Worm (Caenorhabditis elegans) whole organism, young adult: ENCODE results near the gene mtre-1.

Experiments used
- B0019.2 ChIP-seq: fragments of 200-800 bp; sonication (Bioruptor generic); conservative IDR thresholded peaks from 2 replicates; pipeline ENCODE4 v1.3.6; 2022; ENCODE audit warnings: missing genetic modification reagents, missing genetic modification characterization, missing compliant biosample characterization
- B0035.1 ChIP-seq: sonication (generic microtip); optimal IDR thresholded peaks from 2 replicates; lab custom pipeline; 2016; ENCODE audit warnings: missing genetic modification characterization, mild to moderate bottlenecking, missing compliant biosample characterization, missing genotype, missing genetic modification reagents
- B0261.1 ChIP-seq: sonication (generic microtip); optimal IDR thresholded peaks from 2 replicates; lab custom pipeline; 2016; ENCODE audit warnings: mild to moderate bottlenecking, missing genetic modification characterization, moderate library complexity, missing compliant biosample characterization
- B0336.3 ChIP-seq: fragments of 200-800 bp; sonication (Bioruptor generic); IDR thresholded peaks from 2 replicates; pipeline ENCODE4 v1.3.6; 2022; ENCODE audit warnings: missing genetic modification characterization, missing compliant biosample characterization
- F22D6.2 ChIP-seq: sonication (generic microtip); optimal IDR thresholded peaks from 2 replicates; lab custom pipeline; 2016; ENCODE audit warnings: mild to moderate bottlenecking, missing genetic modification characterization, missing compliant biosample characterization
- F23B12.7 ChIP-seq: sonication (generic microtip); optimal IDR thresholded peaks from 2 replicates; lab custom pipeline; 2017; ENCODE audit warnings: missing genetic modification characterization, mild to moderate bottlenecking, missing compliant biosample characterization, antibody characterized with exemption, moderate library complexity; ENCODE audit not compliant: insufficient read depth
- F37B4.10 ChIP-seq: fragments of 200-800 bp; sonication (Bioruptor generic); IDR thresholded peaks from 2 replicates; pipeline ENCODE4 v1.3.6; 2022; ENCODE audit warnings: missing genetic modification characterization, missing compliant biosample characterization
- F39B2.1 ChIP-seq: fragments of 200-800 bp; sonication (Bioruptor generic); IDR thresholded peaks from 2 replicates; pipeline ENCODE4 v1.3.6; 2022; ENCODE audit warnings: missing genetic modification reagents, missing genetic modification characterization, missing compliant biosample characterization
- F57A8.1 ChIP-seq: fragments of 200-800 bp; sonication (Bioruptor generic); optimal IDR thresholded peaks from 2 replicates; lab custom pipeline; 2018; ENCODE audit warnings: mild to moderate bottlenecking, missing genetic modification characterization, moderate library complexity, missing compliant biosample characterization
- K12H6.12 ChIP-seq: fragments of 200-800 bp; sonication (Bioruptor generic); optimal IDR thresholded peaks from 2 replicates; lab custom pipeline; 2018; ENCODE audit warnings: mild to moderate bottlenecking, missing genetic modification characterization, missing compliant biosample characterization
- T07F8.4 ChIP-seq: sonication (generic microtip); optimal IDR thresholded peaks from 2 replicates; lab custom pipeline; 2016; ENCODE audit warnings: mild to moderate bottlenecking, missing genetic modification characterization, moderate library complexity, missing compliant biosample characterization
- Y95B8A.8 ChIP-seq: fragments of 200-800 bp; sonication (Bioruptor generic); IDR thresholded peaks from 2 replicates; pipeline ENCODE4 v1.3.6; 2022; ENCODE audit warnings: missing genetic modification reagents, missing genetic modification characterization, missing compliant biosample characterization
- aptf-3 ChIP-seq: fragments of 200-800 bp; sonication (Bioruptor generic); IDR thresholded peaks from 2 replicates; pipeline ENCODE4 v1.3.6; 2022; ENCODE audit warnings: missing genetic modification characterization, missing compliant biosample characterization
- athp-1 ChIP-seq: sonication (generic microtip); optimal IDR thresholded peaks from 2 replicates; lab custom pipeline; 2017; ENCODE audit warnings: mild to moderate bottlenecking, missing genetic modification characterization, missing compliant biosample characterization
- attf-3 ChIP-seq: fragments of 200-800 bp; sonication (Bioruptor generic); conservative IDR thresholded peaks from 2 replicates; pipeline ENCODE4 v1.3.6; 2022; ENCODE audit warnings: missing genetic modification reagents, missing genetic modification characterization, missing compliant biosample characterization
- attf-6 ChIP-seq: fragments of 200-800 bp; sonication (Bioruptor generic); IDR thresholded peaks from 2 replicates; pipeline ENCODE4 v1.3.6; 2022; ENCODE audit warnings: missing genetic modification reagents, missing genetic modification characterization, missing compliant biosample characterization
- bed-2 ChIP-seq: fragments of 200-800 bp; sonication (Bioruptor generic); IDR thresholded peaks from 2 replicates; pipeline ENCODE4 v1.3.6; 2022; ENCODE audit warnings: missing genetic modification reagents, missing genetic modification characterization, missing compliant biosample characterization
- ceh-100 ChIP-seq: fragments of 200-800 bp; sonication (Bioruptor generic); IDR thresholded peaks from 2 replicates; pipeline ENCODE4 v1.3.6; 2022; ENCODE audit warnings: missing genetic modification reagents, missing genetic modification characterization, missing compliant biosample characterization
- ceh-79 ChIP-seq: sonication (generic microtip); optimal IDR thresholded peaks from 2 replicates; lab custom pipeline; 2017; ENCODE audit warnings: mild to moderate bottlenecking, missing genetic modification characterization, missing compliant biosample characterization
- chd-7 ChIP-seq: sonication (generic microtip); optimal IDR thresholded peaks from 2 replicates; lab custom pipeline; 2016; ENCODE audit warnings: mild to moderate bottlenecking, missing genetic modification characterization, moderate library complexity, missing compliant biosample characterization
- dpl-1 ChIP-seq: fragments of 150-350 bp; optimal IDR thresholded peaks from 2 replicates; lab custom pipeline; 2014; ENCODE audit warnings: missing biosample characterization, missing genetic modification reagents, missing genetic modification characterization
- egl-18 ChIP-seq: fragments of 200-800 bp; sonication (Bioruptor generic); IDR thresholded peaks from 2 replicates; pipeline ENCODE4 v1.3.6; 2022; ENCODE audit warnings: missing genetic modification reagents, missing genetic modification characterization, missing compliant biosample characterization
- hmg-1.2 ChIP-seq: fragments of 200-800 bp; sonication (Bioruptor generic); IDR thresholded peaks from 2 replicates; pipeline ENCODE4 v1.3.6; 2022; ENCODE audit warnings: missing genetic modification reagents, missing genetic modification characterization, missing compliant biosample characterization
- hrde-1 ChIP-seq: sonication (generic microtip); optimal IDR thresholded peaks from 2 replicates; lab custom pipeline; 2016; ENCODE audit warnings: missing genetic modification characterization, mild to moderate bottlenecking, missing compliant biosample characterization, moderate library complexity, missing genotype, missing genetic modification reagents, borderline replicate concordance
- hsf-1 ChIP-seq: fragments of 200-800 bp; sonication (Bioruptor generic); IDR thresholded peaks from 2 replicates; pipeline ENCODE4 v1.3.6; 2022; ENCODE audit warnings: missing genetic modification reagents, missing genetic modification characterization, missing compliant biosample characterization
- lag-1 ChIP-seq: fragments of 200-800 bp; sonication (Bioruptor generic); IDR thresholded peaks from 2 replicates; pipeline ENCODE4 v1.3.6; 2022; ENCODE audit warnings: missing genetic modification reagents, missing genetic modification characterization, missing compliant biosample characterization
- let-607 ChIP-seq, 2 experiments: fragments of 200-800 bp in 1 of 2; sonication (Bioruptor generic) in 1 of 2; sonication (generic microtip) in 1 of 2; optimal IDR thresholded peaks; 2 replicates each; lab custom pipeline; 2016 to 2018; ENCODE audit warnings: mild to moderate bottlenecking in 2 of 2, missing compliant biosample characterization in 2 of 2, missing genetic modification characterization in 2 of 2, moderate library complexity in 2 of 2, missing genotype in 1 of 2
- lin-40 ChIP-seq: sonication (generic microtip); optimal IDR thresholded peaks from 2 replicates; lab custom pipeline; 2016; ENCODE audit warnings: missing genetic modification characterization, mild to moderate bottlenecking, missing compliant biosample characterization, missing genotype, missing genetic modification reagents
- lir-1 ChIP-seq: fragments of 200-800 bp; sonication (Bioruptor generic); conservative IDR thresholded peaks from 2 replicates; pipeline ENCODE4 v1.3.6; 2022; ENCODE audit warnings: missing genetic modification reagents, missing genetic modification characterization, missing compliant biosample characterization
- lsl-1 ChIP-seq: fragments of 200-800 bp; sonication (Bioruptor generic); optimal IDR thresholded peaks from 2 replicates; lab custom pipeline; 2018; ENCODE audit warnings: mild to moderate bottlenecking, missing genetic modification characterization, moderate library complexity, missing compliant biosample characterization
- madf-6 ChIP-seq: fragments of 200-800 bp; sonication (Bioruptor generic); IDR thresholded peaks from 2 replicates; pipeline ENCODE4 v1.3.6; 2022; ENCODE audit warnings: missing genetic modification reagents, missing genetic modification characterization, missing compliant biosample characterization
- mxl-1 ChIP-seq: sonication (generic microtip); optimal IDR thresholded peaks from 2 replicates; lab custom pipeline; 2016; ENCODE audit warnings: missing genetic modification characterization, missing compliant biosample characterization
- nhr-179 ChIP-seq: sonication (generic microtip); optimal IDR thresholded peaks from 2 replicates; lab custom pipeline; 2016; ENCODE audit warnings: mild to moderate bottlenecking, missing genetic modification characterization, missing compliant biosample characterization
- nhr-27 ChIP-seq: fragments of 200-800 bp; sonication (Bioruptor generic); optimal IDR thresholded peaks from 2 replicates; lab custom pipeline; 2018; ENCODE audit warnings: mild to moderate bottlenecking, missing genetic modification characterization, moderate library complexity, missing compliant biosample characterization
- rec-8 ChIP-seq, 2 experiments: sonication (generic microtip); optimal IDR thresholded peaks; 2 replicates each; lab custom pipeline; 2016; ENCODE audit warnings: mild to moderate bottlenecking in 2 of 2, missing genetic modification characterization in 2 of 2, missing genetic modification reagents in 2 of 2, missing genotype in 2 of 2, missing biosample characterization in 1 of 2, missing compliant biosample characterization in 1 of 2, moderate library complexity in 1 of 2
- rpc-1 ChIP-seq, 2 experiments: fragments of 150-350 bp in 1 of 2; sonication (generic microtip) in 1 of 2; optimal IDR thresholded peaks; 2 replicates each; lab custom pipeline; 2014 to 2018; ENCODE audit warnings: missing biosample characterization in 1 of 2, missing genetic modification characterization in 1 of 2, missing genetic modification reagents in 1 of 2, missing genotype in 1 of 2
- sdz-38 ChIP-seq: sonication (generic microtip); optimal IDR thresholded peaks from 2 replicates; lab custom pipeline; 2016; ENCODE audit warnings: missing genotype, missing genetic modification characterization, missing compliant biosample characterization
- sea-2 ChIP-seq: fragments of 200-800 bp; sonication (Bioruptor generic); IDR thresholded peaks from 2 replicates; pipeline ENCODE4 v1.3.6; 2022; ENCODE audit warnings: missing genetic modification characterization, missing compliant biosample characterization
- snpc-1.1 ChIP-seq: sonication (generic microtip); optimal IDR thresholded peaks from 2 replicates; lab custom pipeline; 2017; ENCODE audit warnings: missing genetic modification characterization, mild to moderate bottlenecking, missing compliant biosample characterization, antibody characterized with exemption, moderate library complexity, missing genotype, missing genetic modification reagents; ENCODE audit not compliant: insufficient read depth
- snpc-1.3 ChIP-seq: sonication (generic microtip); optimal IDR thresholded peaks from 2 replicates; lab custom pipeline; 2017; ENCODE audit warnings: missing genetic modification characterization, mild to moderate bottlenecking, missing compliant biosample characterization, antibody characterized with exemption, moderate library complexity, missing genotype, missing genetic modification reagents; ENCODE audit not compliant: insufficient read depth
- snpc-4 ChIP-seq, 5 experiments: fragments of 150-350 bp in 1 of 5; sonication (generic microtip) in 4 of 5; optimal IDR thresholded peaks; 2 replicates each; lab custom pipeline; 2014 to 2018; ENCODE audit warnings: missing genetic modification characterization in 5 of 5, missing biosample characterization in 3 of 5, antibody characterized with exemption in 2 of 5, mild to moderate bottlenecking in 2 of 5, missing compliant biosample characterization in 2 of 5, missing genotype in 2 of 5, moderate library complexity in 2 of 5, missing genetic modification reagents in 1 of 5
- unc-130 ChIP-seq: sonication (generic microtip); optimal IDR thresholded peaks from 2 replicates; lab custom pipeline; 2016; ENCODE audit warnings: missing genetic modification reagents, missing genetic modification characterization, missing compliant biosample characterization
- ztf-18 ChIP-seq: sonication (generic microtip); optimal IDR thresholded peaks from 2 replicates; lab custom pipeline; 2016; ENCODE audit warnings: missing genotype, mild to moderate bottlenecking, missing genetic modification characterization, missing compliant biosample characterization
- ztf-22 ChIP-seq: fragments of 200-800 bp; sonication (Bioruptor generic); optimal IDR thresholded peaks from 2 replicates; lab custom pipeline; 2018; ENCODE audit warnings: mild to moderate bottlenecking, missing genetic modification characterization, moderate library complexity, missing compliant biosample characterization
- ztf-26 ChIP-seq: sonication (generic microtip); optimal IDR thresholded peaks from 2 replicates; lab custom pipeline; 2017; ENCODE audit warnings: missing genetic modification characterization, missing compliant biosample characterization
- ztf-28 ChIP-seq: fragments of 200-800 bp; sonication (Bioruptor generic); IDR thresholded peaks from 2 replicates; pipeline ENCODE4 v1.3.6; 2022; ENCODE audit warnings: missing genetic modification reagents, missing genetic modification characterization, missing compliant biosample characterization

Gene mtre-1

ce11 chrII:8028246-8028694 is 22.1 kb downstream of the mtre-1 start (continued):
- TF ChIP-seq F57A8.1 (GFP tag; lab: Kevin White, UChicago) (no peak), F22D6.2 (tag; lab: Kevin White, UChicago) (peak; percentile 70), rec-8 (tag; optimal IDR thresholded peaks at IDR 0.05; lab: Kevin White, UChicago) (no peak), athp-1 (tag; lab: Kevin White, UChicago) (peak; percentile 82), nhr-27 (tag; lab: Kevin White, UChicago) (no peak), madf-6 (GFP tag; lab: Robert Waterston, UW) (peak; percentile 38; the same call in 1 of the 2 replicates), ceh-79 (tag; lab: Kevin White, UChicago) (no peak), snpc-4 (GFP tag; optimal IDR thresholded peaks at IDR 0.05; lab: Kevin White, UChicago) (peak; percentile 54), snpc-4 (tag; optimal IDR thresholded peaks at IDR 0.05; lab: Kevin White, UChicago) (peak; percentile 23 to 68 (median 42)), dpl-1 (no peak), lsl-1 (GFP tag; lab: Kevin White, UChicago) (peak; percentile 22), aptf-3 (no peak), F37B4.10 (GFP tag; lab: Robert Waterston, UW) (no peak), B0019.2 (GFP tag; lab: Robert Waterston, UW) (no peak), let-607 (tag; optimal IDR thresholded peaks at IDR 0.05; lab: Kevin White, UChicago) (peak; percentile 76 to 84), T07F8.4 (tag; lab: Kevin White, UChicago) (peak; percentile 46), sdz-38 (tag; lab: Kevin White, UChicago) (no peak), lin-40 (tag; lab: Kevin White, UChicago) (peak; percentile 90), hsf-1 (GFP tag; lab: Robert Waterston, UW) (0 out of 2 replicates have a peak, but pooled peaks have one; percentile 38), snpc-1.1 (tag; lab: Kevin White, UChicago) (no peak), ztf-26 (tag; lab: Kevin White, UChicago) (peak; percentile 93), ztf-18 (peak; percentile 78), unc-130 (peak; percentile 21), B0261.1 (tag; lab: Kevin White, UChicago) (no peak), ztf-28 (GFP tag; lab: Robert Waterston, UW) (peak; percentile 41; the same call in 1 of the 2 replicates), snpc-1.3 (tag; lab: Kevin White, UChicago) (no peak), lag-1 (no peak), F23B12.7 (tag; lab: Kevin White, UChicago) (peak; percentile 22), egl-18 (GFP tag; lab: Robert Waterston, UW) (0 out of 2 replicates have a peak, but pooled peaks have one; percentile 66), B0035.1 (tag; lab: Kevin White, UChicago) (peak; percentile 52), hmg-1.2 (GFP tag; lab: Robert Waterston, UW) (peak; percentile 68), mxl-1 (tag; lab: Kevin White, UChicago) (no peak), Y95B8A.8 (GFP tag; lab: Robert Waterston, UW) (peak; percentile 56; the same call in 1 of the 2 replicates), ztf-22 (GFP tag; lab: Kevin White, UChicago) (peak; percentile 72), nhr-179 (tag; lab: Kevin White, UChicago) (no peak), K12H6.12 (tag; lab: Kevin White, UChicago) (peak; percentile 98), rpc-1 (optimal IDR thresholded peaks at IDR 0.05; lab: Kevin White, UChicago) (no peak), rpc-1 (tag; optimal IDR thresholded peaks at IDR 0.05; lab: Kevin White, UChicago) (no peak), F39B2.1 (GFP tag; lab: Robert Waterston, UW) (no peak), lir-1 (GFP tag; lab: Robert Waterston, UW) (peak; percentile 95), bed-2 (GFP tag; lab: Robert Waterston, UW) (no peak), hrde-1 (tag; lab: Kevin White, UChicago) (no peak), attf-6 (GFP tag; lab: Robert Waterston, UW) (no peak), B0336.3 (GFP tag; lab: Robert Waterston, UW) (peak; percentile 90), attf-3 (GFP tag; lab: Robert Waterston, UW) (peak; percentile 72), ceh-100 (GFP tag; lab: Robert Waterston, UW) (peak; percentile 69), chd-7 (tag; lab: Kevin White, UChicago) (peak; percentile 91), sea-2 (0 out of 2 replicates have a peak, but pooled peaks have one; percentile 79)
